Worm (Caenorhabditis elegans) whole organism, young adult: ENCODE results near the gene F26H11.8.

Source experiments
- B0261.1 ChIP-seq: sonication (generic microtip); optimal IDR thresholded peaks from 2 replicates; lab custom pipeline; 2016; ENCODE audit warnings: mild to moderate bottlenecking, missing genetic modification characterization, moderate library complexity, missing compliant biosample characterization
- B0336.3 ChIP-seq: fragments of 200-800 bp; sonication (Bioruptor generic); IDR thresholded peaks from 2 replicates; pipeline ENCODE4 v1.3.6; 2022; ENCODE audit warnings: missing genetic modification characterization, missing compliant biosample characterization
- C06A6.2 ChIP-seq: fragments of 200-800 bp; sonication (Bioruptor generic); conservative IDR thresholded peaks from 2 replicates; pipeline ENCODE4 v1.3.6; 2022; ENCODE audit warnings: missing genetic modification characterization, missing compliant biosample characterization
- C17E4.6 ChIP-seq: fragments of 200-800 bp; sonication (Bioruptor generic); IDR thresholded peaks from 2 replicates; pipeline ENCODE4 v1.3.6; 2022; ENCODE audit warnings: missing genetic modification reagents, missing genetic modification characterization, missing compliant biosample characterization
- D2030.7 ChIP-seq: fragments of 200-800 bp; sonication (Bioruptor generic); IDR thresholded peaks from 2 replicates; pipeline ENCODE4 v1.3.6; 2022; ENCODE audit warnings: missing genetic modification reagents, missing genetic modification characterization, missing compliant biosample characterization
- F23B12.7 ChIP-seq: sonication (generic microtip); optimal IDR thresholded peaks from 2 replicates; lab custom pipeline; 2017; ENCODE audit warnings: missing genetic modification characterization, mild to moderate bottlenecking, missing compliant biosample characterization, antibody characterized with exemption, moderate library complexity; ENCODE audit not compliant: insufficient read depth
- F37B4.10 ChIP-seq: fragments of 200-800 bp; sonication (Bioruptor generic); IDR thresholded peaks from 2 replicates; pipeline ENCODE4 v1.3.6; 2022; ENCODE audit warnings: missing genetic modification characterization, missing compliant biosample characterization
- F55B11.4 ChIP-seq: sonication (generic microtip); optimal IDR thresholded peaks from 2 replicates; lab custom pipeline; 2016; ENCODE audit warnings: missing compliant biosample characterization, missing genetic modification characterization, borderline replicate concordance; ENCODE audit not compliant: insufficient read depth
- T07F8.4 ChIP-seq: sonication (generic microtip); optimal IDR thresholded peaks from 2 replicates; lab custom pipeline; 2016; ENCODE audit warnings: mild to moderate bottlenecking, missing genetic modification characterization, moderate library complexity, missing compliant biosample characterization
- Y53F4B.3 ChIP-seq: fragments of 200-800 bp; sonication (Bioruptor generic); IDR thresholded peaks from 2 replicates; pipeline ENCODE4 v1.3.6; 2022; ENCODE audit warnings: missing genetic modification reagents, missing genetic modification characterization, missing compliant biosample characterization
- Y53G8AR.9 ChIP-seq: fragments of 200-800 bp; sonication (Bioruptor generic); conservative IDR thresholded peaks from 2 replicates; pipeline ENCODE4 v1.3.6; 2022; ENCODE audit warnings: missing genetic modification reagents, missing genetic modification characterization, missing compliant biosample characterization
- Y79H2A.3 ChIP-seq: fragments of 200-800 bp; sonication (Bioruptor generic); conservative IDR thresholded peaks from 2 replicates; pipeline ENCODE4 v1.3.6; 2022; ENCODE audit warnings: missing genetic modification reagents, missing genetic modification characterization, missing compliant biosample characterization
- Y95B8A.8 ChIP-seq: fragments of 200-800 bp; sonication (Bioruptor generic); IDR thresholded peaks from 2 replicates; pipeline ENCODE4 v1.3.6; 2022; ENCODE audit warnings: missing genetic modification reagents, missing genetic modification characterization, missing compliant biosample characterization
- ZK185.1 ChIP-seq: sonication (generic microtip); optimal IDR thresholded peaks from 2 replicates; lab custom pipeline; 2016; ENCODE audit warnings: mild to moderate bottlenecking, missing genetic modification characterization, missing compliant biosample characterization; ENCODE audit not compliant: poor library complexity, severe bottlenecking
- atf-7 ChIP-seq: sonication (generic microtip); optimal IDR thresholded peaks from 2 replicates; lab custom pipeline; 2017; ENCODE audit warnings: mild to moderate bottlenecking, missing genetic modification characterization, missing compliant biosample characterization
- athp-1 ChIP-seq: sonication (generic microtip); optimal IDR thresholded peaks from 2 replicates; lab custom pipeline; 2017; ENCODE audit warnings: mild to moderate bottlenecking, missing genetic modification characterization, missing compliant biosample characterization
- attf-6 ChIP-seq: fragments of 200-800 bp; sonication (Bioruptor generic); IDR thresholded peaks from 2 replicates; pipeline ENCODE4 v1.3.6; 2022; ENCODE audit warnings: missing genetic modification reagents, missing genetic modification characterization, missing compliant biosample characterization
- ccch-3 ChIP-seq: fragments of 200-800 bp; sonication (Bioruptor generic); optimal IDR thresholded peaks from 2 replicates; lab custom pipeline; 2018; ENCODE audit warnings: mild to moderate bottlenecking, missing genetic modification characterization, missing compliant biosample characterization
- cebp-1 ChIP-seq, 2 experiments: fragments of 200-800 bp in 1 of 2; sonication (Bioruptor generic) in 1 of 2; sonication (generic microtip) in 1 of 2; IDR thresholded peaks in 1 of 2; optimal IDR thresholded peaks in 1 of 2; 2 replicates each; pipeline versions ENCODE4 v1.3.6 to Lab custom; 2017 to 2022; ENCODE audit warnings: missing compliant biosample characterization in 2 of 2, missing genetic modification characterization in 2 of 2, mild to moderate bottlenecking in 1 of 2, missing genetic modification reagents in 1 of 2, moderate library complexity in 1 of 2
- dpl-1 ChIP-seq: fragments of 150-350 bp; optimal IDR thresholded peaks from 2 replicates; lab custom pipeline; 2014; ENCODE audit warnings: missing biosample characterization, missing genetic modification reagents, missing genetic modification characterization
- efl-1 ChIP-seq: fragments of 150-350 bp; optimal IDR thresholded peaks from 2 replicates; lab custom pipeline; 2014; ENCODE audit warnings: missing biosample characterization, missing genetic modification reagents, missing genetic modification characterization
- egl-18 ChIP-seq: fragments of 200-800 bp; sonication (Bioruptor generic); IDR thresholded peaks from 2 replicates; pipeline ENCODE4 v1.3.6; 2022; ENCODE audit warnings: missing genetic modification reagents, missing genetic modification characterization, missing compliant biosample characterization
- ets-4 ChIP-seq: fragments of 200-800 bp; sonication (Bioruptor generic); optimal IDR thresholded peaks from 2 replicates; lab custom pipeline; 2018; ENCODE audit warnings: mild to moderate bottlenecking, missing genetic modification characterization, missing compliant biosample characterization
- hlh-12 ChIP-seq: sonication (generic microtip); optimal IDR thresholded peaks from 2 replicates; lab custom pipeline; 2016; ENCODE audit warnings: missing genetic modification characterization, missing compliant biosample characterization
- hmg-20 ChIP-seq: fragments of 200-800 bp; sonication (Bioruptor generic); IDR thresholded peaks from 2 replicates; pipeline ENCODE4 v1.3.6; 2022; ENCODE audit warnings: missing genetic modification reagents, missing genetic modification characterization, missing compliant biosample characterization
- hrde-1 ChIP-seq: sonication (generic microtip); optimal IDR thresholded peaks from 2 replicates; lab custom pipeline; 2016; ENCODE audit warnings: missing genetic modification characterization, mild to moderate bottlenecking, missing compliant biosample characterization, moderate library complexity, missing genotype, missing genetic modification reagents, borderline replicate concordance
- lin-40 ChIP-seq: sonication (generic microtip); optimal IDR thresholded peaks from 2 replicates; lab custom pipeline; 2016; ENCODE audit warnings: missing genetic modification characterization, mild to moderate bottlenecking, missing compliant biosample characterization, missing genotype, missing genetic modification reagents
- lsl-1 ChIP-seq: fragments of 200-800 bp; sonication (Bioruptor generic); optimal IDR thresholded peaks from 2 replicates; lab custom pipeline; 2018; ENCODE audit warnings: mild to moderate bottlenecking, missing genetic modification characterization, moderate library complexity, missing compliant biosample characterization
- madf-10 ChIP-seq: sonication (generic microtip); optimal IDR thresholded peaks from 2 replicates; lab custom pipeline; 2016; ENCODE audit warnings: mild to moderate bottlenecking, missing genetic modification characterization, missing compliant biosample characterization
- madf-6 ChIP-seq: fragments of 200-800 bp; sonication (Bioruptor generic); IDR thresholded peaks from 2 replicates; pipeline ENCODE4 v1.3.6; 2022; ENCODE audit warnings: missing genetic modification reagents, missing genetic modification characterization, missing compliant biosample characterization
- mcd-1 ChIP-seq: fragments of 200-800 bp; sonication (Bioruptor generic); IDR thresholded peaks from 2 replicates; pipeline ENCODE4 v1.3.6; 2022; ENCODE audit warnings: missing genetic modification reagents, missing genetic modification characterization, missing compliant biosample characterization
- mes-4 ChIP-seq: sonication (generic microtip); optimal IDR thresholded peaks from 2 replicates; lab custom pipeline; 2016; ENCODE audit warnings: missing genotype, missing genetic modification characterization, missing compliant biosample characterization
- nfya-1 ChIP-seq: sonication (generic microtip); optimal IDR thresholded peaks from 2 replicates; lab custom pipeline; 2017; ENCODE audit warnings: antibody characterized with exemption, missing compliant biosample characterization, missing genetic modification characterization, borderline replicate concordance; ENCODE audit not compliant: insufficient read depth
- nfyb-1 ChIP-seq: fragments of 200-800 bp; sonication (Bioruptor generic); IDR thresholded peaks from 2 replicates; pipeline ENCODE4 v1.3.6; 2022; ENCODE audit warnings: missing genetic modification reagents, missing genetic modification characterization, missing compliant biosample characterization
- nhr-120 ChIP-seq: fragments of 200-800 bp; sonication (Bioruptor generic); IDR thresholded peaks from 2 replicates; pipeline ENCODE4 v1.3.6; 2022; ENCODE audit warnings: missing genetic modification characterization, missing compliant biosample characterization
- nhr-27 ChIP-seq: fragments of 200-800 bp; sonication (Bioruptor generic); optimal IDR thresholded peaks from 2 replicates; lab custom pipeline; 2018; ENCODE audit warnings: mild to moderate bottlenecking, missing genetic modification characterization, moderate library complexity, missing compliant biosample characterization
- nhr-80 ChIP-seq: sonication (generic microtip); optimal IDR thresholded peaks from 2 replicates; lab custom pipeline; 2016; ENCODE audit warnings: missing genetic modification characterization, missing compliant biosample characterization
- pbrm-1 ChIP-seq: fragments of 200-800 bp; sonication (Bioruptor generic); IDR thresholded peaks from 2 replicates; pipeline ENCODE4 v1.3.6; 2022; ENCODE audit warnings: missing genetic modification reagents, missing genetic modification characterization, missing compliant biosample characterization
- rcor-1 ChIP-seq: fragments of 200-800 bp; sonication (Bioruptor generic); IDR thresholded peaks from 2 replicates; pipeline ENCODE4 v1.3.6; 2022; ENCODE audit warnings: missing genetic modification reagents, missing genetic modification characterization, missing compliant biosample characterization
- sdz-38 ChIP-seq: sonication (generic microtip); optimal IDR thresholded peaks from 2 replicates; lab custom pipeline; 2016; ENCODE audit warnings: missing genotype, missing genetic modification characterization, missing compliant biosample characterization
- sea-2 ChIP-seq: fragments of 200-800 bp; sonication (Bioruptor generic); IDR thresholded peaks from 2 replicates; pipeline ENCODE4 v1.3.6; 2022; ENCODE audit warnings: missing genetic modification characterization, missing compliant biosample characterization
- somi-1 ChIP-seq: fragments of 200-800 bp; sonication (Bioruptor generic); optimal IDR thresholded peaks from 2 replicates; lab custom pipeline; 2018; ENCODE audit warnings: mild to moderate bottlenecking, missing genetic modification characterization, missing compliant biosample characterization
- sptf-2 ChIP-seq: fragments of 200-800 bp; sonication (Bioruptor generic); optimal IDR thresholded peaks from 2 replicates; lab custom pipeline; 2018; ENCODE audit warnings: mild to moderate bottlenecking, missing genetic modification characterization, missing compliant biosample characterization
- tbx-9 ChIP-seq: sonication (generic microtip); optimal IDR thresholded peaks from 2 replicates; lab custom pipeline; 2016; ENCODE audit warnings: borderline replicate concordance, missing genetic modification characterization, inconsistent platforms, missing compliant biosample characterization
- xnd-1 ChIP-seq: sonication (generic microtip); optimal IDR thresholded peaks from 2 replicates; lab custom pipeline; 2016; ENCODE audit warnings: missing genotype, missing genetic modification reagents, missing genetic modification characterization, missing compliant biosample characterization
- zim-3 ChIP-seq: sonication (generic microtip); optimal IDR thresholded peaks from 2 replicates; lab custom pipeline; 2017; ENCODE audit warnings: mild to moderate bottlenecking, missing genetic modification characterization, moderate library complexity, missing compliant biosample characterization
- ztf-18 ChIP-seq: sonication (generic microtip); optimal IDR thresholded peaks from 2 replicates; lab custom pipeline; 2016; ENCODE audit warnings: missing genotype, mild to moderate bottlenecking, missing genetic modification characterization, missing compliant biosample characterization
- ztf-26 ChIP-seq: sonication (generic microtip); optimal IDR thresholded peaks from 2 replicates; lab custom pipeline; 2017; ENCODE audit warnings: missing genetic modification characterization, missing compliant biosample characterization
- ztf-28 ChIP-seq: fragments of 200-800 bp; sonication (Bioruptor generic); IDR thresholded peaks from 2 replicates; pipeline ENCODE4 v1.3.6; 2022; ENCODE audit warnings: missing genetic modification reagents, missing genetic modification characterization, missing compliant biosample characterization

The F26H11.8 gene

ce11 chrII:14399595-14399994, 11.3 kb downstream of the F26H11.8 start (continued):
- peak; percentile 56 for TF ChIP-seq madf-10 (tag; lab: Kevin White, UChicago)
- no peak for TF ChIP-seq mes-4 (tag; lab: Kevin White, UChicago)
- TF ChIP-seq C17E4.6 (GFP tag; lab: Robert Waterston, UW) = no peak
- no peak for TF ChIP-seq ztf-28 (GFP tag; lab: Robert Waterston, UW)
- peak; percentile 73 for TF ChIP-seq ztf-26 (tag; lab: Kevin White, UChicago)
- TF ChIP-seq mcd-1 (GFP tag; lab: Robert Waterston, UW) = peak; percentile 95
- no peak for TF ChIP-seq atf-7 (tag; lab: Kevin White, UChicago)
- no peak for TF ChIP-seq sdz-38
- TF ChIP-seq sptf-2 = no peak
- no peak for TF ChIP-seq zim-3
- no peak for TF ChIP-seq nfya-1 (tag; lab: Kevin White, UChicago)
- TF ChIP-seq F37B4.10 (GFP tag; lab: Robert Waterston, UW) = no peak
- no peak for TF ChIP-seq T07F8.4 (tag; lab: Kevin White, UChicago)
- no peak for TF ChIP-seq sea-2 (GFP tag; lab: Robert Waterston, UW)
- no peak for TF ChIP-seq madf-6 (GFP tag; lab: Robert Waterston, UW)
- TF ChIP-seq hrde-1 (tag; lab: Kevin White, UChicago) = no peak
- no peak for TF ChIP-seq rcor-1 (GFP tag; lab: Robert Waterston, UW)
- no peak for TF ChIP-seq nhr-120 (GFP tag; lab: Robert Waterston, UW)
- TF ChIP-seq athp-1 (tag; lab: Kevin White, UChicago) = no peak
- peak; percentile 16 for TF ChIP-seq efl-1 (GFP tag; lab: Kevin White, UChicago)
- no peak for TF ChIP-seq D2030.7 (GFP tag; lab: Robert Waterston, UW)
- TF ChIP-seq somi-1 (GFP tag; lab: Kevin White, UChicago) = no peak
- TF ChIP-seq Y53G8AR.9 (GFP tag; lab: Robert Waterston, UW) = no peak
- TF ChIP-seq F23B12.7 (tag; lab: Kevin White, UChicago) = peak; percentile 56
- no peak for TF ChIP-seq Y95B8A.8 (GFP tag; lab: Robert Waterston, UW)
- TF ChIP-seq hmg-20 (GFP tag; lab: Robert Waterston, UW) = no peak
- TF ChIP-seq ZK185.1 = peak; percentile 60
- TF ChIP-seq B0261.1 (tag; lab: Kevin White, UChicago) = no peak
- no peak for TF ChIP-seq attf-6 (GFP tag; lab: Robert Waterston, UW)
- peak; percentile 49; the same call in 1 of the 2 replicates for TF ChIP-seq pbrm-1 (GFP tag; lab: Robert Waterston, UW)
- peak; percentile 49 for TF ChIP-seq nhr-80 (tag; lab: Kevin White, UChicago)
- TF ChIP-seq lin-40 (tag; lab: Kevin White, UChicago) = peak; percentile 65
- no peak for TF ChIP-seq Y53F4B.3 (GFP tag; lab: Robert Waterston, UW)
- no peak for TF ChIP-seq C06A6.2 (GFP tag; lab: Robert Waterston, UW)
- peak; percentile 41 for TF ChIP-seq dpl-1 (GFP tag; lab: Kevin White, UChicago)
- no peak for TF ChIP-seq ets-4
- no peak for TF ChIP-seq tbx-9 (tag; lab: Kevin White, UChicago)
- TF ChIP-seq F55B11.4 = no peak
- no peak for TF ChIP-seq nfyb-1
- no peak for TF ChIP-seq Y79H2A.3
- no peak for TF ChIP-seq ccch-3
- TF ChIP-seq B0336.3 (GFP tag; lab: Robert Waterston, UW) = 0 out of 2 replicates have a peak, but pooled peaks have one; percentile 26
- TF ChIP-seq nhr-27 = no peak
- no peak for TF ChIP-seq egl-18 (GFP tag; lab: Robert Waterston, UW)
- TF ChIP-seq lsl-1 (GFP tag; lab: Kevin White, UChicago) = no peak
- TF ChIP-seq xnd-1 (tag; lab: Kevin White, UChicago) = no peak
- no peak for TF ChIP-seq hlh-12 (tag; lab: Kevin White, UChicago)
- TF ChIP-seq cebp-1 (GFP tag; IDR thresholded peaks at IDR 0.05; lab: Robert Waterston, UW) = peak; percentile 29; the same call in 1 of the 2 replicates
- peak; percentile 84 for TF ChIP-seq cebp-1 (tag; optimal IDR thresholded peaks at IDR 0.05; lab: Kevin White, UChicago)
- TF ChIP-seq ztf-18 = peak; percentile 28
